Worm (Caenorhabditis elegans) whole organism, mixed stage, embryonic: ENCODE results near the gene ZK512.4.

Source experiments
- M03D4.4 ChIP-seq: sonication (generic microtip); optimal IDR thresholded peaks from 2 replicates; lab custom pipeline; 2017; ENCODE audit warnings: mild to moderate bottlenecking, missing genetic modification characterization, missing compliant biosample characterization
- bed-3 ChIP-seq: fragments of 200-800 bp; sonication (Bioruptor generic); optimal IDR thresholded peaks from 3 replicates; lab custom pipeline; 2018; ENCODE audit warnings: mild to moderate bottlenecking, missing genetic modification characterization, moderate library complexity, missing compliant biosample characterization
- blmp-1 ChIP-seq: fragments of 150-350 bp; optimal IDR thresholded peaks from 2 replicates; lab custom pipeline; 2014; ENCODE audit warnings: missing biosample characterization, missing genetic modification characterization
- ceh-39 ChIP-seq: fragments of 150-350 bp; optimal IDR thresholded peaks from 2 replicates; lab custom pipeline; 2014; ENCODE audit warnings: missing biosample characterization, missing genetic modification characterization
- ceh-43 ChIP-seq: fragments of 200-800 bp; sonication (Bioruptor generic); optimal IDR thresholded peaks from 2 replicates; lab custom pipeline; 2018; ENCODE audit warnings: mild to moderate bottlenecking, missing genetic modification characterization, moderate library complexity, missing compliant biosample characterization
- ceh-83 ChIP-seq: fragments of 200-800 bp; sonication (Bioruptor generic); optimal IDR thresholded peaks from 2 replicates; lab custom pipeline; 2018; ENCODE audit warnings: mild to moderate bottlenecking, missing genetic modification characterization, missing compliant biosample characterization
- ces-1 ChIP-seq: fragments of 150-350 bp; optimal IDR thresholded peaks from 2 replicates; lab custom pipeline; 2014; ENCODE audit warnings: missing biosample characterization, missing genetic modification reagents, missing genetic modification characterization
- cnd-1 ChIP-seq: fragments of 200-800 bp; sonication (Bioruptor generic); optimal IDR thresholded peaks from 2 replicates; lab custom pipeline; 2018; ENCODE audit warnings: mild to moderate bottlenecking, missing genetic modification characterization, missing compliant biosample characterization
- elt-1 ChIP-seq: sonication (generic microtip); optimal IDR thresholded peaks from 2 replicates; lab custom pipeline; 2017; ENCODE audit warnings: missing genetic modification characterization, mild to moderate bottlenecking, missing compliant biosample characterization, antibody characterized with exemption, moderate library complexity, borderline replicate concordance; ENCODE audit not compliant: insufficient read depth
- elt-3 ChIP-seq: fragments of 150-350 bp; optimal IDR thresholded peaks from 2 replicates; lab custom pipeline; 2014; ENCODE audit warnings: missing biosample characterization, missing genetic modification characterization
- flh-1 ChIP-seq: fragments of 200-800 bp; sonication (Bioruptor generic); optimal IDR thresholded peaks from 2 replicates; lab custom pipeline; 2018; ENCODE audit warnings: mild to moderate bottlenecking, missing genetic modification characterization, moderate library complexity, missing compliant biosample characterization
- ham-2 ChIP-seq: fragments of 200-800 bp; sonication (Bioruptor generic); optimal IDR thresholded peaks from 2 replicates; lab custom pipeline; 2018; ENCODE audit warnings: mild to moderate bottlenecking, missing genetic modification characterization, missing compliant biosample characterization
- hlh-1 ChIP-seq: fragments of 150-350 bp; optimal IDR thresholded peaks from 2 replicates; lab custom pipeline; 2014; ENCODE audit warnings: missing biosample characterization, missing genetic modification reagents, missing genetic modification characterization
- lin-32 ChIP-seq: fragments of 200-800 bp; sonication (Bioruptor generic); optimal IDR thresholded peaks from 2 replicates; lab custom pipeline; 2018; ENCODE audit warnings: mild to moderate bottlenecking, missing genetic modification characterization, missing compliant biosample characterization
- mep-1 ChIP-seq: fragments of 150-350 bp; optimal IDR thresholded peaks from 2 replicates; lab custom pipeline; 2017; ENCODE audit warnings: missing biosample characterization, missing genetic modification reagents, missing genetic modification characterization, inconsistent platforms
- mls-2 ChIP-seq: sonication (generic microtip); optimal IDR thresholded peaks from 2 replicates; lab custom pipeline; 2016; ENCODE audit warnings: mild to moderate bottlenecking, missing genetic modification characterization, moderate library complexity, missing compliant biosample characterization
- nhr-12 ChIP-seq: fragments of 150-350 bp; optimal IDR thresholded peaks from 2 replicates; lab custom pipeline; 2014; ENCODE audit warnings: missing biosample characterization, missing genetic modification characterization
- nhr-2 ChIP-seq: fragments of 150-350 bp; optimal IDR thresholded peaks from 2 replicates; lab custom pipeline; 2014; ENCODE audit warnings: missing biosample characterization, missing genetic modification characterization
- nhr-237 ChIP-seq: fragments of 150-350 bp; optimal IDR thresholded peaks from 2 replicates; lab custom pipeline; 2014; ENCODE audit warnings: missing biosample characterization, missing genetic modification characterization
- nhr-28 ChIP-seq: fragments of 150-350 bp; optimal IDR thresholded peaks from 2 replicates; lab custom pipeline; 2014; ENCODE audit warnings: missing biosample characterization, missing genetic modification characterization
- nhr-76 ChIP-seq: sonication (generic microtip); optimal IDR thresholded peaks from 2 replicates; lab custom pipeline; 2017; ENCODE audit warnings: missing biosample characterization, missing genetic modification characterization
- pha-4 ChIP-seq: fragments of 150-350 bp; optimal IDR thresholded peaks from 2 replicates; lab custom pipeline; 2018; ENCODE audit warnings: missing biosample characterization, missing genetic modification reagents, missing genetic modification characterization
- sem-2 ChIP-seq: fragments of 200-800 bp; sonication (Bioruptor generic); optimal IDR thresholded peaks from 2 replicates; lab custom pipeline; 2018; ENCODE audit warnings: mild to moderate bottlenecking, missing genetic modification characterization, missing compliant biosample characterization
- snpc-4 ChIP-seq: fragments of 150-350 bp; optimal IDR thresholded peaks from 2 replicates; lab custom pipeline; 2014; ENCODE audit warnings: missing biosample characterization, missing genetic modification characterization
- sptf-1 ChIP-seq: sonication (generic microtip); optimal IDR thresholded peaks from 2 replicates; lab custom pipeline; 2017; ENCODE audit warnings: mild to moderate bottlenecking, missing genetic modification characterization, moderate library complexity, missing compliant biosample characterization
- unc-39 ChIP-seq: fragments of 150-350 bp; optimal IDR thresholded peaks from 2 replicates; lab custom pipeline; 2014; ENCODE audit warnings: missing biosample characterization, missing genetic modification characterization
- unc-62 ChIP-seq: fragments of 150-350 bp; optimal IDR thresholded peaks from 2 replicates; lab custom pipeline; 2014; ENCODE audit warnings: missing biosample characterization, missing genetic modification reagents, missing genetic modification characterization
- zip-8 ChIP-seq: fragments of 150-350 bp; optimal IDR thresholded peaks from 2 replicates; lab custom pipeline; 2014; ENCODE audit warnings: missing biosample characterization, missing genetic modification characterization
- ztf-11 ChIP-seq: fragments of 150-350 bp; optimal IDR thresholded peaks from 2 replicates; lab custom pipeline; 2014; ENCODE audit warnings: missing biosample characterization, missing genetic modification characterization

ZK512.4 gene

DNA sequence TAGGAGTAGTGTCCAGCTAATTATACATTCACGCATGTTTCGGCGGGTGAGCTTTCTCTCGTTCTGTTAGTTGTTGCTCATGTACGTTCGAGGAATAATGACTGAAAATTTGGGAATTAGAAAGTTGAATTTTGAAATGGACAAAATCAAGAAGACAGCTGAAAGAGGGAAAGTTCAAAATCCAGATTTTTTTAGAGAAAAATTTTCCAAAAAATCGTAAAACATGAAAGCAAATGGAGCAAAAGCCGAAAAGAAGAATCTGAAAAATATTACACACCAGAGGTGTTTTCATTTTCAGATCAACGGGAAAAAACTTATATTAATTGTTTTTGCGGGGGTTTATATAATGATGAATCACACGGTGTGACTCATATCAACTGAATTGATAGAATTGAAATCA, 27.6 kb downstream of the ZK512.4 start, which contains the start of gene ina-1:
Gene ina-1 (minus strand): TSS at position 101 of the 400 bp plus-strand sequence.
- TF ChIP-seq sem-2 (GFP tag; lab: Kevin White, UChicago) (no peak), snpc-4 (tag; lab: Kevin White, UChicago) (no peak), elt-1 (no peak)
- TF ChIP-seq, all 35 proteins: peak for 0

ce11 chrIII:9173239-9173638, 28.1 kb downstream of the ZK512.4 start:
- TF ChIP-seq nhr-237 (no peak), bed-3 (no peak), ces-1 (GFP tag; lab: Kevin White, UChicago) (no peak), mls-2 (tag; lab: Kevin White, UChicago) (no peak), elt-1 (no peak), unc-39 (no peak), ceh-83 (GFP tag; lab: Kevin White, UChicago) (no peak), sptf-1 (tag; lab: Kevin White, UChicago) (no peak), elt-3 (tag; lab: Kevin White, UChicago) (no peak), ztf-11 (no peak), blmp-1 (no peak)
- TF ChIP-seq, all 35 proteins: peak for 0

ce11 chrIII:9176008-9176407, 30.9 kb downstream of the ZK512.4 start:
- TF ChIP-seq mls-2 (tag; lab: Kevin White, UChicago) (peak; percentile 21), sptf-1 (tag; lab: Kevin White, UChicago) (peak; percentile 24), nhr-2 (tag; lab: Kevin White, UChicago) (peak; percentile 85), M03D4.4 (tag; lab: Kevin White, UChicago) (no peak), cnd-1 (tag; lab: Kevin White, UChicago) (peak; percentile 4), ham-2 (GFP tag; lab: Kevin White, UChicago) (peak; percentile 24), bed-3 (no peak), unc-62 (peak; percentile 58)
- TF ChIP-seq, all 35 proteins: peak for 6

DNA sequence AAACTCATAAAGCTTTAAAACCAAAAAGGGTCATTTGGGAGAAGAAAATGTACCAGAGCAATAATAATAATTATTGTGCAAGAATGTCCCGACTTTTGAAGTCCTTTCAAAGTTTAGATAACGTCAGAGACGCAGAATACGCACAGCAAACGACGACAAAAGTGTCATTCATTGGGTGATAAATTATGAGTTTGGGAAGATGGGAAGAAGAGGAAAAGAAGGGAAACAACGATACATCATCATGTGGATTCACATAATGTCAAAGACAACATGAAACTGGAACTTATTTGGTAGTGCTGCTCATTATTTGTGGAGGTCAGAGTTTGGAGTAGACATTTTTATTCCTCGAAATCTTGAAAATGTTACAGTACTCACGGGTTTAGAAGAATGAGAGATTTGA, 32.7 kb downstream of the ZK512.4 start:
- TF ChIP-seq nhr-76 = no peak
- no peak for TF ChIP-seq mep-1
- TF ChIP-seq flh-1 (GFP tag; lab: Kevin White, UChicago) = no peak
- TF ChIP-seq ceh-43 (GFP tag; lab: Kevin White, UChicago) = no peak
- TF ChIP-seq zip-8 = no peak
- peak; percentile 58 for TF ChIP-seq unc-62

DNA sequence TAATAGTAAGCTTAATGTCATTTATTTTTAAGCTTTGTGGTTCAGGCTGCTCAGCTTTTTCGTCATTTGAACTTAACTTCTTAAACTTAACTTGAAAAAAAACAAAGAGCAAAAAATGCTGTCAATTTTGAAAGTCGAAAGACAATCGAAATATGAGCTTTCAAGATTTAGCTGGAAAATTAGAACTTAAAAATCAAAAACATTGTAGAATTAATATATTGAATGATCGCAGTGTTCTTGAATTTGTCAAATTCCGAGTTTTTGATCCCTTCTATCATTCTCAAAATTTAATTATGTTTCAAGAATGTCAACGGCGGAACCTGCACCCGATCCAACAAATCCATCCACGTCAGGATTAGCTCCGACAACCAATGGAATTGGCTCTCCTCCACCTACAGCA, 36.1 kb downstream of the ZK512.4 start, which contains the start of gene tax-4:
Gene tax-4 (plus strand): TSS at position 301 of the 400 bp plus-strand sequence.
- no peak for TF ChIP-seq hlh-1 (tag; lab: Kevin White, UChicago)
- TF ChIP-seq nhr-12 (tag; lab: Kevin White, UChicago) = no peak
- TF ChIP-seq lin-32 (GFP tag; lab: Kevin White, UChicago) = no peak

ce11 chrIII:9185722-9186121, 40.6 kb downstream of the ZK512.4 start, which contains the start of gene ZC84.7:
ZC84.7 (plus strand) TSS chrIII:9186022.
- no peak for TF ChIP-seq pha-4
- no peak for TF ChIP-seq ceh-39 (tag; lab: Kevin White, UChicago)
- TF ChIP-seq mep-1 = no peak
- TF ChIP-seq M03D4.4 (tag; lab: Kevin White, UChicago) = no peak

DNA sequence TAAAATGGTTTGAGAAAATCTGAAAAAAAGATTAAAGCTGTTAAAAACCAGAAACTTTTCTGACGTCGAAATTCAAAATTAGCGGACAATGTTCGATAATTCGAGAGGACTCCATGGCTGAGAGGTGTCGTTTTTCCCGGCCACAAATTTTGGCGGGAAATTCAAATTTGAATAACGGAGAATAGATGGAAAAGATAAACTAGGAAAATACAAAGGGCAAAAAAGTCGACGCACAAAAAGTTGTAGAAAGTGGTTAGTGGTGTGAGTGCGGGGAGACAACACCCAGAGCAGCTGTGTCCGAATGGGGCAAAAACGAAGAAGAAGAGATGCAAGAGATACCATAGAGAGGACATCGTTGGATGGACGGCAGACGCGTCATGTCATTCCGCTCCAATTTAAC, 46.0 kb downstream of the ZK512.4 start, which contains the start of gene cls-3:
Gene cls-3 (minus strand): TSS at position 19 of the 400 bp plus-strand sequence.
- TF ChIP-seq nhr-28 (tag; lab: Kevin White, UChicago) = no peak
- no peak for TF ChIP-seq flh-1 (GFP tag; lab: Kevin White, UChicago)
- TF ChIP-seq nhr-2 (tag; lab: Kevin White, UChicago) = no peak
- TF ChIP-seq mep-1 = no peak
- peak; percentile 35 for TF ChIP-seq cnd-1 (tag; lab: Kevin White, UChicago)
- peak; percentile 8 for TF ChIP-seq ceh-83 (GFP tag; lab: Kevin White, UChicago)
- TF ChIP-seq hlh-1 (tag; lab: Kevin White, UChicago) = peak; percentile 40
- TF ChIP-seq sptf-1 (tag; lab: Kevin White, UChicago) = no peak
- peak; percentile 20 for TF ChIP-seq ces-1 (GFP tag; lab: Kevin White, UChicago)
